Fruit fly (Drosophila melanogaster) whole organism, embryonic: Measurements from ENCODE around the gene na.

ENCODE experiments used
- Ada2b ChIP-seq: fragments of 200-800 bp; sonication (Bioruptor generic); IDR thresholded peaks from 2 replicates; pipeline ENCODE4 v1.3.6; 2022; ENCODE audit warnings: missing biosample characterization, missing genetic modification characterization
- Adf1 ChIP-seq: fragments of 200-800 bp; sonication (Bioruptor generic); IDR thresholded peaks from 2 replicates; pipeline ENCODE4 v1.3.6; 2022; ENCODE audit warnings: missing biosample characterization, missing genetic modification characterization
- BEAF-32 ChIP-seq: fragments of 200-800 bp; sonication (Bioruptor generic); optimal IDR thresholded peaks from 3 replicates; lab custom pipeline; 2017; ENCODE audit warnings: missing biosample characterization, missing genetic modification characterization, mild to moderate bottlenecking, moderate library complexity, missing genetic modification reagents
- CG10366 ChIP-seq: fragments of 200-800 bp; sonication (Bioruptor generic); IDR thresholded peaks from 2 replicates; pipeline ENCODE4 v1.3.6; 2022; ENCODE audit warnings: missing biosample characterization, missing genetic modification characterization
- CG11398 ChIP-seq: fragments of 200-800 bp; sonication (Bioruptor generic); optimal IDR thresholded peaks from 2 replicates; lab custom pipeline; 2016; ENCODE audit warnings: missing biosample characterization, missing genetic modification characterization
- CG15269 ChIP-seq: fragments of 200-800 bp; sonication (Bioruptor generic); optimal IDR thresholded peaks from 2 replicates; lab custom pipeline; 2018; ENCODE audit warnings: missing biosample characterization, mild to moderate bottlenecking, missing genetic modification characterization, moderate library complexity
- CG15601 ChIP-seq: fragments of 200-800 bp; sonication (Bioruptor generic); optimal IDR thresholded peaks from 3 replicates; lab custom pipeline; 2019; ENCODE audit warnings: missing biosample characterization, mild to moderate bottlenecking, missing genetic modification characterization, moderate library complexity
- CG15696 ChIP-seq: fragments of 200-800 bp; sonication (Bioruptor generic); optimal IDR thresholded peaks from 2 replicates; lab custom pipeline; 2019; ENCODE audit warnings: missing biosample characterization, mild to moderate bottlenecking, missing genetic modification characterization, moderate library complexity
- CG1792 ChIP-seq: fragments of 200-800 bp; sonication (Bioruptor generic); optimal IDR thresholded peaks from 2 replicates; lab custom pipeline; 2016; ENCODE audit warnings: missing biosample characterization, missing genetic modification characterization
- CG30403 ChIP-seq: fragments of 200-800 bp; sonication (Bioruptor generic); optimal IDR thresholded peaks from 3 replicates; lab custom pipeline; 2016; ENCODE audit warnings: missing biosample characterization, missing genetic modification characterization
- CG31388 ChIP-seq: fragments of 200-800 bp; sonication (Bioruptor generic); optimal IDR thresholded peaks from 2 replicates; lab custom pipeline; 2016; ENCODE audit warnings: missing biosample characterization, missing genetic modification characterization
- CG32532 ChIP-seq: fragments of 200-800 bp; sonication (Bioruptor generic); IDR thresholded peaks from 2 replicates; pipeline ENCODE4 v1.3.6; 2022; ENCODE audit warnings: missing biosample characterization, missing genetic modification characterization
- CG3726 ChIP-seq: fragments of 200-800 bp; sonication (Bioruptor generic); IDR thresholded peaks from 3 replicates; pipeline ENCODE4, ENCODE4 v1.3.6; 2022; ENCODE audit warnings: missing biosample characterization, missing genetic modification characterization
- CG42726 ChIP-seq: fragments of 200-800 bp; sonication (Bioruptor generic); IDR thresholded peaks from 2 replicates; pipeline ENCODE4 v1.3.6; 2022; ENCODE audit warnings: missing biosample characterization, missing genetic modification characterization; ENCODE audit not compliant: partially characterized antibody
- CG4424 ChIP-seq: fragments of 200-800 bp; sonication (Bioruptor generic); optimal IDR thresholded peaks from 3 replicates; lab custom pipeline; 2016; ENCODE audit warnings: missing biosample characterization, missing genetic modification characterization
- CG7556 ChIP-seq: fragments of 200-800 bp; sonication (Bioruptor generic); optimal IDR thresholded peaks from 2 replicates; lab custom pipeline; 2017; ENCODE audit warnings: missing biosample characterization, mild to moderate bottlenecking, missing genetic modification characterization
- CkIIα-i1 ChIP-seq: fragments of 200-800 bp; sonication (Bioruptor generic); IDR thresholded peaks from 2 replicates; pipeline ENCODE4 v1.3.6; 2022; ENCODE audit warnings: missing biosample characterization, missing genetic modification characterization
- Dad ChIP-seq: fragments of 200-800 bp; sonication (Bioruptor generic); optimal IDR thresholded peaks from 3 replicates; lab custom pipeline; 2016; ENCODE audit warnings: missing biosample characterization, missing genetic modification characterization
- Doc2 ChIP-seq: fragments of 200-800 bp; sonication (Bioruptor generic); IDR thresholded peaks from 2 replicates; pipeline ENCODE4 v1.3.6; 2022; ENCODE audit warnings: missing biosample characterization, missing genetic modification characterization
- Doc3 ChIP-seq: fragments of 200-800 bp; sonication (Bioruptor generic); IDR thresholded peaks from 3 replicates; pipeline ENCODE4 v1.3.6; 2022; ENCODE audit warnings: missing biosample characterization, missing genetic modification characterization; ENCODE audit not compliant: partially characterized antibody
- Drgx ChIP-seq: fragments of 200-800 bp; sonication (Bioruptor generic); IDR thresholded peaks from 2 replicates; pipeline ENCODE4 v1.3.6; 2022; ENCODE audit warnings: missing biosample characterization, missing genetic modification characterization
- Ets65A ChIP-seq: fragments of 200-800 bp; sonication (Bioruptor generic); peaks from one replicate; lab custom pipeline; 2016; ENCODE audit warnings: missing biosample characterization, missing genetic modification characterization
- Hand ChIP-seq: fragments of 200-800 bp; sonication (Bioruptor generic); optimal IDR thresholded peaks from 2 replicates; lab custom pipeline; 2017; ENCODE audit warnings: mild to moderate bottlenecking, missing biosample characterization, missing genetic modification reagents, missing genetic modification characterization
- Kr ChIP-seq: fragments of 200-800 bp; sonication (Bioruptor generic); optimal IDR thresholded peaks from 2 replicates; lab custom pipeline; 2017; ENCODE audit warnings: missing biosample characterization, mild to moderate bottlenecking, missing genetic modification characterization
- MTF-1 ChIP-seq: fragments of 200-800 bp; sonication (Bioruptor generic); optimal IDR thresholded peaks from 2 replicates; lab custom pipeline; 2018; ENCODE audit warnings: missing biosample characterization, mild to moderate bottlenecking, missing genetic modification characterization, borderline replicate concordance
- Myb ChIP-seq: fragments of 200-800 bp; sonication (Bioruptor generic); optimal IDR thresholded peaks from 2 replicates; lab custom pipeline; 2016; ENCODE audit warnings: missing biosample characterization, missing genetic modification characterization
- Opbp ChIP-seq: fragments of 200-800 bp; sonication (Bioruptor generic); IDR thresholded peaks from 3 replicates; pipeline ENCODE4 v1.3.6; 2022; ENCODE audit warnings: missing biosample characterization, missing genetic modification characterization; ENCODE audit not compliant: partially characterized antibody
- Sox102F ChIP-seq: fragments of 200-800 bp; sonication (Bioruptor generic); optimal IDR thresholded peaks from 2 replicates; lab custom pipeline; 2018; ENCODE audit warnings: missing biosample characterization, mild to moderate bottlenecking, missing genetic modification characterization, moderate library complexity
- Stat92E ChIP-seq, 3 experiments: fragments of >200 bp in 2 of 3; fragments of 200-800 bp in 1 of 3; sonication (Bioruptor generic) in 1 of 3; optimal IDR thresholded peaks; 2 replicates each; lab custom pipeline; 2017 to 2019; ENCODE audit warnings: missing biosample characterization in 3 of 3, missing genetic modification characterization in 3 of 3, mild to moderate bottlenecking in 1 of 3, moderate library complexity in 1 of 3
- YL-1 ChIP-seq: fragments of 200-800 bp; sonication (Bioruptor generic); optimal IDR thresholded peaks from 3 replicates; lab custom pipeline; 2017; ENCODE audit warnings: missing biosample characterization, mild to moderate bottlenecking, missing genetic modification characterization
- ato ChIP-seq: fragments of 200-800 bp; sonication (Bioruptor generic); IDR thresholded peaks from 2 replicates; pipeline ENCODE4 v1.3.6; 2022; ENCODE audit warnings: missing biosample characterization, missing genetic modification characterization; ENCODE audit not compliant: partially characterized antibody
- bowl ChIP-seq: fragments of 200-800 bp; sonication (Bioruptor generic); IDR thresholded peaks from 2 replicates; pipeline ENCODE4 v1.3.6; 2022; ENCODE audit warnings: missing biosample characterization, missing genetic modification characterization
- btn ChIP-seq: fragments of 200-800 bp; sonication (Bioruptor generic); optimal IDR thresholded peaks from 2 replicates; lab custom pipeline; 2016; ENCODE audit warnings: missing biosample characterization, missing genetic modification characterization
- chif ChIP-seq, 2 experiments: fragments of 200-800 bp; sonication (Bioruptor generic); optimal IDR thresholded peaks; 3 replicates each; lab custom pipeline; 2016; ENCODE audit warnings: missing biosample characterization in 2 of 2, missing genetic modification characterization in 2 of 2
- eyg ChIP-seq: fragments of 200-800 bp; sonication (Bioruptor generic); optimal IDR thresholded peaks from 3 replicates; lab custom pipeline; 2016; ENCODE audit warnings: missing biosample characterization, missing genetic modification characterization
- fu2 ChIP-seq: fragments of 200-800 bp; sonication (Bioruptor generic); optimal IDR thresholded peaks from 2 replicates; lab custom pipeline; 2016; ENCODE audit warnings: missing biosample characterization, missing genetic modification characterization
- gce ChIP-seq: fragments of 200-800 bp; sonication (Bioruptor generic); IDR thresholded peaks from 3 replicates; pipeline ENCODE4 v1.3.6; 2022; ENCODE audit warnings: missing biosample characterization, missing genetic modification characterization
- grn ChIP-seq: fragments of 200-800 bp; sonication (Bioruptor generic); optimal IDR thresholded peaks from 3 replicates; lab custom pipeline; 2017; ENCODE audit warnings: missing biosample characterization, missing genetic modification characterization
- gro ChIP-seq: fragments of 200-800 bp; sonication (Bioruptor generic); optimal IDR thresholded peaks from 2 replicates; lab custom pipeline; 2016; ENCODE audit warnings: missing biosample characterization, missing genetic modification characterization
- gt ChIP-seq: fragments of 200-800 bp; sonication (Bioruptor generic); IDR thresholded peaks from 2 replicates; pipeline ENCODE4 v1.3.6; 2022; ENCODE audit warnings: missing biosample characterization, missing genetic modification characterization
- h ChIP-seq: fragments of >200 bp; optimal IDR thresholded peaks from 2 replicates; lab custom pipeline; 2017
- jing ChIP-seq: fragments of 200-800 bp; sonication (Bioruptor generic); optimal IDR thresholded peaks from 2 replicates; lab custom pipeline; 2018; ENCODE audit warnings: missing biosample characterization, mild to moderate bottlenecking, missing genetic modification characterization
- ken ChIP-seq: fragments of 200-800 bp; sonication (Bioruptor generic); IDR thresholded peaks from 3 replicates; pipeline ENCODE4 v1.3.6; 2022; ENCODE audit warnings: missing biosample characterization, missing genetic modification characterization
- lbe ChIP-seq: fragments of 200-800 bp; sonication (Bioruptor generic); optimal IDR thresholded peaks from 2 replicates; lab custom pipeline; 2016; ENCODE audit warnings: missing biosample characterization, mild to moderate bottlenecking, missing genetic modification characterization
- pfk ChIP-seq: fragments of 200-800 bp; sonication (Bioruptor generic); optimal IDR thresholded peaks from 2 replicates; lab custom pipeline; 2018; ENCODE audit warnings: missing biosample characterization, mild to moderate bottlenecking, missing genetic modification characterization, moderate library complexity
- slou ChIP-seq: fragments of 200-800 bp; sonication (Bioruptor generic); optimal IDR thresholded peaks from 3 replicates; lab custom pipeline; 2016; ENCODE audit warnings: missing biosample characterization, missing genetic modification characterization
- stwl ChIP-seq: fragments of 200-800 bp; sonication (Bioruptor generic); optimal IDR thresholded peaks from 3 replicates; lab custom pipeline; 2018; ENCODE audit warnings: missing biosample characterization, mild to moderate bottlenecking, missing genetic modification characterization, moderate library complexity
- tap ChIP-seq: fragments of 200-800 bp; optimal IDR thresholded peaks from 3 replicates; lab custom pipeline; 2019; ENCODE audit warnings: missing biosample characterization, mild to moderate bottlenecking, missing genetic modification characterization, moderate library complexity
- tup ChIP-seq: fragments of 200-800 bp; sonication (Bioruptor generic); optimal IDR thresholded peaks from 2 replicates; lab custom pipeline; 2016; ENCODE audit warnings: missing biosample characterization, mild to moderate bottlenecking, missing genetic modification characterization, moderate library complexity
- z ChIP-seq: fragments of 200-800 bp; sonication (Bioruptor generic); IDR thresholded peaks from 3 replicates; pipeline ENCODE4 v1.3.6; 2022; ENCODE audit warnings: missing biosample characterization, missing genetic modification characterization

Gene na

dm6 chrX:14247035-14247786 lies 19.0 kb upstream of the na start, which contains the start of gene mud (continued):
- no peak for TF ChIP-seq tap (tag; lab: Kevin White, UChicago)
- no peak for TF ChIP-seq Doc2
- TF ChIP-seq jing (GFP tag; lab: Kevin White, UChicago) = no peak
- TF ChIP-seq Adf1 (GFP tag; lab: Robert Waterston, UW) = 0 out of 2 replicates have a peak, but pooled peaks have one; percentile 21
- peak; percentile 12 for TF ChIP-seq CG15601 (tag; lab: Kevin White, UChicago)
- no peak for TF ChIP-seq CkIIα-i1 (GFP tag; lab: Robert Waterston, UW)
- TF ChIP-seq lbe (GFP tag; lab: Kevin White, UChicago) = no peak
- TF ChIP-seq YL-1 (GFP tag; lab: Kevin White, UChicago) = no peak
- no peak for TF ChIP-seq Ada2b (GFP tag; lab: Robert Waterston, UW)
- peak; percentile 76 for TF ChIP-seq BEAF-32
- TF ChIP-seq Dad = no peak
- TF ChIP-seq Myb (GFP tag; lab: Kevin White, UChicago) = peak; percentile 56
- TF ChIP-seq slou (GFP tag; lab: Kevin White, UChicago) = no peak
- no peak for TF ChIP-seq Kr (GFP tag; lab: Kevin White, UChicago)
- peak; percentile 69; the same call in 2 of the 3 replicates for TF ChIP-seq Opbp (GFP tag; lab: Robert Waterston, UW)
- no peak for TF ChIP-seq gro (GFP tag; lab: Kevin White, UChicago)
- no peak for TF ChIP-seq Stat92E (GFP tag; optimal IDR thresholded peaks at IDR 0.05; lab: Kevin White, UChicago)
- no peak for TF ChIP-seq MTF-1
- TF ChIP-seq CG4424 (GFP tag; lab: Kevin White, UChicago) = peak; percentile 10
- TF ChIP-seq CG10366 (GFP tag; lab: Robert Waterston, UW) = peak; percentile 14; the same call in 1 of the 2 replicates
- TF ChIP-seq z (GFP tag; lab: Robert Waterston, UW) = no peak
- no peak for TF ChIP-seq CG3726 (GFP tag; lab: Robert Waterston, UW)
- no peak for TF ChIP-seq fu2 (GFP tag; lab: Kevin White, UChicago)
- no peak for TF ChIP-seq CG1792
- peak; percentile 48 for TF ChIP-seq CG32532 (GFP tag; lab: Robert Waterston, UW)
- no peak for TF ChIP-seq Sox102F
- TF ChIP-seq Hand = no peak
- no peak for TF ChIP-seq CG15269 (tag; lab: Kevin White, UChicago)
- peak; percentile 35 for TF ChIP-seq CG30403 (GFP tag; lab: Kevin White, UChicago)
- no peak for TF ChIP-seq CG31388 (GFP tag; lab: Kevin White, UChicago)
- TF ChIP-seq stwl = peak; percentile 40
- TF ChIP-seq CG15696 (tag; lab: Kevin White, UChicago) = peak; percentile 14
- no peak for TF ChIP-seq eyg (GFP tag; lab: Kevin White, UChicago)
- TF ChIP-seq tup (GFP tag; lab: Kevin White, UChicago) = no peak
- TF ChIP-seq CG7556 = no peak
- no peak for TF ChIP-seq btn
- no peak for TF ChIP-seq pfk (GFP tag; lab: Kevin White, UChicago)
- TF ChIP-seq CG11398 (GFP tag; lab: Kevin White, UChicago) = no peak
- peak; percentile 68 for TF ChIP-seq CG42726
- no peak for TF ChIP-seq h (lab: Kevin White, UChicago)
- TF ChIP-seq Doc3 (GFP tag; lab: Robert Waterston, UW) = peak; percentile 45; the same call in 1 of the 3 replicates
- TF ChIP-seq ken (GFP tag; lab: Robert Waterston, UW) = 0 out of 3 replicates have a peak, but pooled peaks have one; percentile 46
- peak; percentile 79 for TF ChIP-seq Ets65A (GFP tag; lab: Kevin White, UChicago)
- TF ChIP-seq ato (GFP tag; lab: Robert Waterston, UW) = peak; percentile 74
- no peak for TF ChIP-seq chif (GFP tag; optimal IDR thresholded peaks at IDR 0.05; lab: Kevin White, UChicago)
- TF ChIP-seq Drgx = no peak
- TF ChIP-seq bowl (GFP tag; lab: Robert Waterston, UW) = no peak
- TF ChIP-seq gt (GFP tag; lab: Robert Waterston, UW) = peak; percentile 56
- no peak for TF ChIP-seq gce (GFP tag; lab: Robert Waterston, UW)
- no peak for TF ChIP-seq grn (GFP tag; lab: Kevin White, UChicago)
